Worm (Caenorhabditis elegans) whole organism, young adult: ENCODE data around the gene F58F12.12.

Experiments used
- B0019.2 ChIP-seq: fragments of 200-800 bp; sonication (Bioruptor generic); conservative IDR thresholded peaks from 2 replicates; pipeline ENCODE4 v1.3.6; 2022; ENCODE audit warnings: missing genetic modification reagents, missing genetic modification characterization, missing compliant biosample characterization
- B0261.1 ChIP-seq: sonication (generic microtip); optimal IDR thresholded peaks from 2 replicates; lab custom pipeline; 2016; ENCODE audit warnings: mild to moderate bottlenecking, missing genetic modification characterization, moderate library complexity, missing compliant biosample characterization
- F22D6.2 ChIP-seq: sonication (generic microtip); optimal IDR thresholded peaks from 2 replicates; lab custom pipeline; 2016; ENCODE audit warnings: mild to moderate bottlenecking, missing genetic modification characterization, missing compliant biosample characterization
- F33H1.4 ChIP-seq: fragments of 200-800 bp; sonication (Bioruptor generic); IDR thresholded peaks from 2 replicates; pipeline ENCODE4 v1.3.6; 2022; ENCODE audit warnings: missing genetic modification reagents, missing genetic modification characterization, missing compliant biosample characterization
- F39B2.1 ChIP-seq: fragments of 200-800 bp; sonication (Bioruptor generic); IDR thresholded peaks from 2 replicates; pipeline ENCODE4 v1.3.6; 2022; ENCODE audit warnings: missing genetic modification reagents, missing genetic modification characterization, missing compliant biosample characterization
- F49E8.2 ChIP-seq: sonication (generic microtip); optimal IDR thresholded peaks from 3 replicates; lab custom pipeline; 2017; ENCODE audit warnings: missing genetic modification characterization, mild to moderate bottlenecking, missing compliant biosample characterization, antibody characterized with exemption, moderate library complexity; ENCODE audit not compliant: insufficient read depth
- F55B11.4 ChIP-seq: sonication (generic microtip); optimal IDR thresholded peaks from 2 replicates; lab custom pipeline; 2016; ENCODE audit warnings: missing compliant biosample characterization, missing genetic modification characterization, borderline replicate concordance; ENCODE audit not compliant: insufficient read depth
- F57A8.1 ChIP-seq: fragments of 200-800 bp; sonication (Bioruptor generic); optimal IDR thresholded peaks from 2 replicates; lab custom pipeline; 2018; ENCODE audit warnings: mild to moderate bottlenecking, missing genetic modification characterization, moderate library complexity, missing compliant biosample characterization
- T07F8.4 ChIP-seq: sonication (generic microtip); optimal IDR thresholded peaks from 2 replicates; lab custom pipeline; 2016; ENCODE audit warnings: mild to moderate bottlenecking, missing genetic modification characterization, moderate library complexity, missing compliant biosample characterization
- Y53F4B.3 ChIP-seq: fragments of 200-800 bp; sonication (Bioruptor generic); IDR thresholded peaks from 2 replicates; pipeline ENCODE4 v1.3.6; 2022; ENCODE audit warnings: missing genetic modification reagents, missing genetic modification characterization, missing compliant biosample characterization
- Y53G8AR.9 ChIP-seq: fragments of 200-800 bp; sonication (Bioruptor generic); conservative IDR thresholded peaks from 2 replicates; pipeline ENCODE4 v1.3.6; 2022; ENCODE audit warnings: missing genetic modification reagents, missing genetic modification characterization, missing compliant biosample characterization
- Y67H2A.10 ChIP-seq: fragments of 200-800 bp; sonication (Bioruptor generic); conservative IDR thresholded peaks from 2 replicates; pipeline ENCODE4 v1.3.6; 2022; ENCODE audit warnings: missing genetic modification reagents, missing genetic modification characterization, missing compliant biosample characterization
- Y79H2A.3 ChIP-seq: fragments of 200-800 bp; sonication (Bioruptor generic); conservative IDR thresholded peaks from 2 replicates; pipeline ENCODE4 v1.3.6; 2022; ENCODE audit warnings: missing genetic modification reagents, missing genetic modification characterization, missing compliant biosample characterization
- Y95B8A.8 ChIP-seq: fragments of 200-800 bp; sonication (Bioruptor generic); IDR thresholded peaks from 2 replicates; pipeline ENCODE4 v1.3.6; 2022; ENCODE audit warnings: missing genetic modification reagents, missing genetic modification characterization, missing compliant biosample characterization
- atf-7 ChIP-seq: sonication (generic microtip); optimal IDR thresholded peaks from 2 replicates; lab custom pipeline; 2017; ENCODE audit warnings: mild to moderate bottlenecking, missing genetic modification characterization, missing compliant biosample characterization
- bed-1 ChIP-seq: fragments of 200-800 bp; sonication (Bioruptor generic); IDR thresholded peaks from 2 replicates; pipeline ENCODE4 v1.3.6; 2022; ENCODE audit warnings: missing genetic modification reagents, missing genetic modification characterization, missing compliant biosample characterization
- bed-2 ChIP-seq: fragments of 200-800 bp; sonication (Bioruptor generic); IDR thresholded peaks from 2 replicates; pipeline ENCODE4 v1.3.6; 2022; ENCODE audit warnings: missing genetic modification reagents, missing genetic modification characterization, missing compliant biosample characterization
- cebp-1 ChIP-seq, 2 experiments: fragments of 200-800 bp in 1 of 2; sonication (Bioruptor generic) in 1 of 2; sonication (generic microtip) in 1 of 2; IDR thresholded peaks in 1 of 2; optimal IDR thresholded peaks in 1 of 2; 2 replicates each; pipeline versions ENCODE4 v1.3.6 to Lab custom; 2017 to 2022; ENCODE audit warnings: missing compliant biosample characterization in 2 of 2, missing genetic modification characterization in 2 of 2, mild to moderate bottlenecking in 1 of 2, missing genetic modification reagents in 1 of 2, moderate library complexity in 1 of 2
- cebp-2 ChIP-seq: fragments of 200-800 bp; sonication (Bioruptor generic); IDR thresholded peaks from 2 replicates; pipeline ENCODE4 v1.3.6; 2022; ENCODE audit warnings: missing genetic modification characterization, missing compliant biosample characterization
- ceh-27 ChIP-seq: fragments of 200-800 bp; sonication (Bioruptor generic); optimal IDR thresholded peaks from 2 replicates; lab custom pipeline; 2018; ENCODE audit warnings: mild to moderate bottlenecking, missing genetic modification characterization, moderate library complexity, missing compliant biosample characterization
- ceh-79 ChIP-seq: sonication (generic microtip); optimal IDR thresholded peaks from 2 replicates; lab custom pipeline; 2017; ENCODE audit warnings: mild to moderate bottlenecking, missing genetic modification characterization, missing compliant biosample characterization
- ceh-91 ChIP-seq: fragments of 200-800 bp; sonication (Bioruptor generic); IDR thresholded peaks from 2 replicates; pipeline ENCODE4 v1.3.6; 2022; ENCODE audit warnings: missing genetic modification reagents, missing genetic modification characterization, missing compliant biosample characterization
- efl-1 ChIP-seq: fragments of 150-350 bp; optimal IDR thresholded peaks from 2 replicates; lab custom pipeline; 2014; ENCODE audit warnings: missing biosample characterization, missing genetic modification reagents, missing genetic modification characterization
- egrh-3 ChIP-seq: fragments of 200-800 bp; sonication (Bioruptor generic); IDR thresholded peaks from 2 replicates; pipeline ENCODE4 v1.3.6; 2022; ENCODE audit warnings: missing genetic modification reagents, missing genetic modification characterization, missing compliant biosample characterization
- hlh-12 ChIP-seq: sonication (generic microtip); optimal IDR thresholded peaks from 2 replicates; lab custom pipeline; 2016; ENCODE audit warnings: missing genetic modification characterization, missing compliant biosample characterization
- hrde-1 ChIP-seq: sonication (generic microtip); optimal IDR thresholded peaks from 2 replicates; lab custom pipeline; 2016; ENCODE audit warnings: missing genetic modification characterization, mild to moderate bottlenecking, missing compliant biosample characterization, moderate library complexity, missing genotype, missing genetic modification reagents, borderline replicate concordance
- lag-1 ChIP-seq: fragments of 200-800 bp; sonication (Bioruptor generic); IDR thresholded peaks from 2 replicates; pipeline ENCODE4 v1.3.6; 2022; ENCODE audit warnings: missing genetic modification reagents, missing genetic modification characterization, missing compliant biosample characterization
- lsl-1 ChIP-seq: fragments of 200-800 bp; sonication (Bioruptor generic); optimal IDR thresholded peaks from 2 replicates; lab custom pipeline; 2018; ENCODE audit warnings: mild to moderate bottlenecking, missing genetic modification characterization, moderate library complexity, missing compliant biosample characterization
- lsy-27 ChIP-seq: sonication (generic microtip); optimal IDR thresholded peaks from 2 replicates; lab custom pipeline; 2017; ENCODE audit warnings: missing genetic modification characterization, mild to moderate bottlenecking, missing compliant biosample characterization, antibody characterized with exemption, missing genotype, borderline replicate concordance; ENCODE audit not compliant: insufficient read depth
- mxl-1 ChIP-seq: sonication (generic microtip); optimal IDR thresholded peaks from 2 replicates; lab custom pipeline; 2016; ENCODE audit warnings: missing genetic modification characterization, missing compliant biosample characterization
- nfyb-1 ChIP-seq: fragments of 200-800 bp; sonication (Bioruptor generic); IDR thresholded peaks from 2 replicates; pipeline ENCODE4 v1.3.6; 2022; ENCODE audit warnings: missing genetic modification reagents, missing genetic modification characterization, missing compliant biosample characterization
- nhr-120 ChIP-seq: fragments of 200-800 bp; sonication (Bioruptor generic); IDR thresholded peaks from 2 replicates; pipeline ENCODE4 v1.3.6; 2022; ENCODE audit warnings: missing genetic modification characterization, missing compliant biosample characterization
- nhr-80 ChIP-seq: sonication (generic microtip); optimal IDR thresholded peaks from 2 replicates; lab custom pipeline; 2016; ENCODE audit warnings: missing genetic modification characterization, missing compliant biosample characterization
- pbrm-1 ChIP-seq: fragments of 200-800 bp; sonication (Bioruptor generic); IDR thresholded peaks from 2 replicates; pipeline ENCODE4 v1.3.6; 2022; ENCODE audit warnings: missing genetic modification reagents, missing genetic modification characterization, missing compliant biosample characterization
- repo-1 ChIP-seq: sonication (generic microtip); optimal IDR thresholded peaks from 2 replicates; lab custom pipeline; 2017; ENCODE audit warnings: mild to moderate bottlenecking, missing genetic modification characterization, missing compliant biosample characterization
- rpc-1 ChIP-seq, 2 experiments: fragments of 150-350 bp in 1 of 2; sonication (generic microtip) in 1 of 2; optimal IDR thresholded peaks; 2 replicates each; lab custom pipeline; 2014 to 2018; ENCODE audit warnings: missing biosample characterization in 1 of 2, missing genetic modification characterization in 1 of 2, missing genetic modification reagents in 1 of 2, missing genotype in 1 of 2
- sdz-38 ChIP-seq: sonication (generic microtip); optimal IDR thresholded peaks from 2 replicates; lab custom pipeline; 2016; ENCODE audit warnings: missing genotype, missing genetic modification characterization, missing compliant biosample characterization
- sea-2 ChIP-seq: fragments of 200-800 bp; sonication (Bioruptor generic); IDR thresholded peaks from 2 replicates; pipeline ENCODE4 v1.3.6; 2022; ENCODE audit warnings: missing genetic modification characterization, missing compliant biosample characterization
- snpc-1.3 ChIP-seq: sonication (generic microtip); optimal IDR thresholded peaks from 2 replicates; lab custom pipeline; 2017; ENCODE audit warnings: missing genetic modification characterization, mild to moderate bottlenecking, missing compliant biosample characterization, antibody characterized with exemption, moderate library complexity, missing genotype, missing genetic modification reagents; ENCODE audit not compliant: insufficient read depth
- tbp1 ChIP-seq: fragments of 200-800 bp; sonication (Bioruptor generic); optimal IDR thresholded peaks from 2 replicates; lab custom pipeline; 2018; ENCODE audit warnings: mild to moderate bottlenecking, missing genetic modification characterization, missing compliant biosample characterization
- tlf-1 ChIP-seq: fragments of 200-800 bp; sonication (Bioruptor generic); optimal IDR thresholded peaks from 2 replicates; lab custom pipeline; 2018; ENCODE audit warnings: mild to moderate bottlenecking, missing genetic modification characterization, missing compliant biosample characterization
- unc-62 ChIP-seq: fragments of 150-350 bp; optimal IDR thresholded peaks from 2 replicates; lab custom pipeline; 2014; ENCODE audit warnings: missing biosample characterization, missing genetic modification reagents, missing genetic modification characterization
- zim-3 ChIP-seq: sonication (generic microtip); optimal IDR thresholded peaks from 2 replicates; lab custom pipeline; 2017; ENCODE audit warnings: mild to moderate bottlenecking, missing genetic modification characterization, moderate library complexity, missing compliant biosample characterization
- ztf-22 ChIP-seq: fragments of 200-800 bp; sonication (Bioruptor generic); optimal IDR thresholded peaks from 2 replicates; lab custom pipeline; 2018; ENCODE audit warnings: mild to moderate bottlenecking, missing genetic modification characterization, moderate library complexity, missing compliant biosample characterization
- ztf-25 ChIP-seq: fragments of 200-800 bp; sonication (Bioruptor generic); IDR thresholded peaks from 2 replicates; pipeline ENCODE4 v1.3.6; 2022; ENCODE audit warnings: missing genetic modification reagents, missing genetic modification characterization, missing compliant biosample characterization
- ztf-26 ChIP-seq: sonication (generic microtip); optimal IDR thresholded peaks from 2 replicates; lab custom pipeline; 2017; ENCODE audit warnings: missing genetic modification characterization, missing compliant biosample characterization
- ztf-3 ChIP-seq: fragments of 200-800 bp; sonication (Bioruptor generic); optimal IDR thresholded peaks from 2 replicates; lab custom pipeline; 2018; ENCODE audit warnings: mild to moderate bottlenecking, missing genetic modification characterization, missing compliant biosample characterization
- ztf-6 ChIP-seq: fragments of 200-800 bp; sonication (Bioruptor generic); IDR thresholded peaks from 2 replicates; pipeline ENCODE4 v1.3.6; 2022; ENCODE audit warnings: missing genetic modification reagents, missing genetic modification characterization, missing compliant biosample characterization

The F58F12.12 gene

DNA sequence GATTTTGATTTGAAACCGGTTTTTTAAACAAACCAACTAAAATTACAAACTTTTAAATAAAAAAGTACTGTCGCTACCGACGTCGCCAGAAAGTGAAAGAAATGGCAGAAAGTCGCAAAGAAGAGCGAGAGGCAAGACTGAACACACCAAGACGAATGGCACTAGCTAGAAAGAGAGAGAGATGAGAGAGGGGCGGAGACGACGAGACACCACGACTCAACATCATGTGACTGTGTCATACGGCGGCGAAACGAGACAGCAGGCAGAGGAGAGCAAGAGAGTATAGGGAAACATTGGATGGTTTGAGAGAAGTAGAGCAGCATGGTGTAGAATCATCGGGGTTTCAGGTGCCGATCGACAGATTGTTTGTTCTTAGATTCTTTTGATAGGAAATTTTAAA, 32.6 kb upstream of the F58F12.12 start (continued):
- peak; percentile 78 for TF ChIP-seq Y53G8AR.9 (GFP tag; lab: Robert Waterston, UW)
- peak; percentile 53 for TF ChIP-seq tbp1 (GFP tag; lab: Kevin White, UChicago)
- no peak for TF ChIP-seq F57A8.1
- TF ChIP-seq Y53F4B.3 (GFP tag; lab: Robert Waterston, UW), result no peak
- peak; percentile 87 for TF ChIP-seq ceh-27 (GFP tag; lab: Kevin White, UChicago)
- TF ChIP-seq egrh-3 (GFP tag; lab: Robert Waterston, UW), result peak; percentile 53; the same call in 1 of the 2 replicates
- TF ChIP-seq F33H1.4 (GFP tag; lab: Robert Waterston, UW), result no peak
- TF ChIP-seq nfyb-1 (GFP tag; lab: Robert Waterston, UW), result peak; percentile 57; the same call in 1 of the 2 replicates
- no peak for TF ChIP-seq efl-1
- no peak for TF ChIP-seq sea-2 (GFP tag; lab: Robert Waterston, UW)
- TF ChIP-seq tlf-1 (GFP tag; lab: Kevin White, UChicago), result peak; percentile 64
- TF ChIP-seq ztf-26 (tag; lab: Kevin White, UChicago), result peak; percentile 67
- 0 out of 2 replicates have a peak, but pooled peaks have one; percentile 11 for TF ChIP-seq Y95B8A.8 (GFP tag; lab: Robert Waterston, UW)
- no peak for TF ChIP-seq lsl-1 (GFP tag; lab: Kevin White, UChicago)
- no peak for TF ChIP-seq snpc-1.3 (tag; lab: Kevin White, UChicago)
- no peak for TF ChIP-seq ztf-3 (GFP tag; lab: Kevin White, UChicago)
- TF ChIP-seq sdz-38 (tag; lab: Kevin White, UChicago), result no peak
- no peak for TF ChIP-seq ztf-22 (GFP tag; lab: Kevin White, UChicago)
- TF ChIP-seq F39B2.1, result no peak
- TF ChIP-seq F55B11.4 (tag; lab: Kevin White, UChicago), result no peak
- no peak for TF ChIP-seq bed-1 (GFP tag; lab: Robert Waterston, UW)
- peak; percentile 80 for TF ChIP-seq nhr-80
- TF ChIP-seq atf-7 (tag; lab: Kevin White, UChicago), result peak; percentile 73
- TF ChIP-seq cebp-1 (GFP tag; IDR thresholded peaks at IDR 0.05; lab: Robert Waterston, UW), result peak; percentile 65
- TF ChIP-seq cebp-1 (tag; optimal IDR thresholded peaks at IDR 0.05; lab: Kevin White, UChicago), result peak; percentile 87
- TF ChIP-seq ceh-91 (GFP tag; lab: Robert Waterston, UW), result peak; percentile 13; the same call in 1 of the 2 replicates
- TF ChIP-seq bed-2 (GFP tag; lab: Robert Waterston, UW), result no peak
- TF ChIP-seq lag-1 (GFP tag; lab: Robert Waterston, UW), result no peak
- TF ChIP-seq Y79H2A.3 (GFP tag; lab: Robert Waterston, UW), result no peak
- TF ChIP-seq hrde-1 (tag; lab: Kevin White, UChicago), result no peak
- no peak for TF ChIP-seq mxl-1 (tag; lab: Kevin White, UChicago)
- TF ChIP-seq unc-62 (GFP tag; lab: Kevin White, UChicago), result peak; percentile 88
- TF ChIP-seq ztf-25 (GFP tag; lab: Robert Waterston, UW), result no peak
- no peak for TF ChIP-seq ceh-79 (tag; lab: Kevin White, UChicago)
- no peak for TF ChIP-seq B0019.2
- TF ChIP-seq Y67H2A.10 (GFP tag; lab: Robert Waterston, UW), result peak; percentile 74
- TF ChIP-seq ztf-6 (GFP tag; lab: Robert Waterston, UW), result no peak
- TF ChIP-seq lsy-27 (tag; lab: Kevin White, UChicago), result no peak
- TF ChIP-seq rpc-1 (optimal IDR thresholded peaks at IDR 0.05; lab: Kevin White, UChicago), result no peak
- no peak for TF ChIP-seq rpc-1 (tag; optimal IDR thresholded peaks at IDR 0.05; lab: Kevin White, UChicago)
- peak; percentile 52 for TF ChIP-seq repo-1
- no peak for TF ChIP-seq zim-3
- TF ChIP-seq B0261.1 (tag; lab: Kevin White, UChicago), result no peak
- peak; percentile 52 for TF ChIP-seq F22D6.2 (tag; lab: Kevin White, UChicago)
- no peak for TF ChIP-seq cebp-2
- TF ChIP-seq T07F8.4, result no peak
- TF ChIP-seq pbrm-1, result peak; percentile 72
- no peak for TF ChIP-seq F49E8.2 (tag; lab: Kevin White, UChicago)
- TF ChIP-seq nhr-120 (GFP tag; lab: Robert Waterston, UW), result no peak
- no peak for TF ChIP-seq hlh-12 (tag; lab: Kevin White, UChicago)
